Fruit fly (Drosophila melanogaster) whole organism, adult: ENCODE measurements around the gene CG33767.

Experiments used
- CG11617 ChIP-seq: fragments of 200-800 bp; sonication (Bioruptor generic); optimal IDR thresholded peaks from 2 replicates; lab custom pipeline; 2017; ENCODE audit warnings: mild to moderate bottlenecking, missing biosample characterization, missing genetic modification reagents, missing genetic modification characterization
- CG12768 ChIP-seq: fragments of 200-800 bp; sonication (Bioruptor generic); optimal IDR thresholded peaks from 2 replicates; lab custom pipeline; 2017; ENCODE audit warnings: missing biosample characterization, missing genetic modification characterization, mild to moderate bottlenecking, moderate library complexity, missing genetic modification reagents
- CG1620 ChIP-seq: fragments of 200-800 bp; sonication (Bioruptor generic); optimal IDR thresholded peaks from 2 replicates; lab custom pipeline; 2016; ENCODE audit warnings: missing biosample characterization, missing genetic modification characterization
- CG5204 ChIP-seq: fragments of 200-800 bp; sonication (Bioruptor generic); optimal IDR thresholded peaks from 2 replicates; lab custom pipeline; 2016; ENCODE audit warnings: missing biosample characterization, missing genetic modification characterization
- CG7045 ChIP-seq: fragments of 200-800 bp; sonication (Bioruptor generic); optimal IDR thresholded peaks from 2 replicates; lab custom pipeline; 2017; ENCODE audit warnings: missing biosample characterization, mild to moderate bottlenecking, missing genetic modification characterization
- Clk ChIP-seq: fragments of 200-800 bp; sonication (Bioruptor generic); optimal IDR thresholded peaks from 2 replicates; lab custom pipeline; 2017; ENCODE audit warnings: missing biosample characterization, missing genetic modification characterization
- Crg-1 ChIP-seq: fragments of 200-800 bp; sonication (Bioruptor generic); optimal IDR thresholded peaks from 2 replicates; lab custom pipeline; 2016; ENCODE audit warnings: missing biosample characterization, missing genetic modification characterization
- Hr96 ChIP-seq: fragments of 200-800 bp; sonication (Bioruptor generic); optimal IDR thresholded peaks from 2 replicates; lab custom pipeline; 2016; ENCODE audit warnings: missing biosample characterization, missing genetic modification characterization
- Mnt ChIP-seq: fragments of 200-800 bp; sonication (Bioruptor generic); optimal IDR thresholded peaks from 2 replicates; lab custom pipeline; 2016; ENCODE audit warnings: missing biosample characterization, mild to moderate bottlenecking, missing genetic modification characterization
- bab1 ChIP-seq: fragments of 200-800 bp; sonication (Bioruptor generic); optimal IDR thresholded peaks from 3 replicates; lab custom pipeline; 2019; ENCODE audit warnings: missing biosample characterization, mild to moderate bottlenecking, missing genetic modification characterization, moderate library complexity
- ovo ChIP-seq: fragments of 200-800 bp; sonication (Bioruptor generic); optimal IDR thresholded peaks from 2 replicates; lab custom pipeline; 2016; ENCODE audit warnings: missing biosample characterization, missing genetic modification characterization
- pad ChIP-seq: fragments of 200-800 bp; sonication (Bioruptor generic); optimal IDR thresholded peaks from 3 replicates; lab custom pipeline; 2017; ENCODE audit warnings: missing biosample characterization, missing genetic modification characterization, mild to moderate bottlenecking, moderate library complexity, missing genetic modification reagents
- tj ChIP-seq: fragments of 200-800 bp; sonication (Bioruptor generic); optimal IDR thresholded peaks from 3 replicates; lab custom pipeline; 2017; ENCODE audit warnings: missing biosample characterization, mild to moderate bottlenecking, missing genetic modification characterization, moderate library complexity
- toe ChIP-seq: fragments of 200-800 bp; sonication (Bioruptor generic); optimal IDR thresholded peaks from 2 replicates; lab custom pipeline; 2016; ENCODE audit warnings: missing biosample characterization, missing genetic modification characterization

DNA sequence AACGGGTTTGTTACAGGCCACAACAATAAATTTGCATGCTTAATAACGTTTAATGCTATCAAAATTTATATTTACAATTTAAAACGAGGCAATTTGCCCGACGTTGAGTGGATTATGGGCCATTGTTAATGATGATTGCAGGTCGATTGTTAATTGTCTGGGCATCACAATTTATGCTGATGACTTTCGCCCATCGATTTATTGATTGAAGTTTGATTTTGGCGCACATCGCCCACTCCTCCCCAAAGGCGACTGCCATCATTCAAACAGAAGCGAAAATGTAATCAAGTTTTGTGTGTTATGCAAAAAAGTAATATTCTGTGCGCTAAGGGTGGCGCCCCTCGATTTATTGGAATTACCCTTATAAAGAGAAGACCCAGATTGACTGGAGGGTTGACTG lies 39.0 kb upstream of the CG33767 start:
- no peak for TF ChIP-seq Mnt (GFP tag; lab: Kevin White, UChicago)
- TF ChIP-seq bab1 (GFP tag; lab: Kevin White, UChicago), result no peak
- no peak for TF ChIP-seq CG5204 (GFP tag; lab: Kevin White, UChicago)
- TF ChIP-seq Clk, result no peak
- no peak for TF ChIP-seq Crg-1 (GFP tag; lab: Kevin White, UChicago)
- TF ChIP-seq ovo, result no peak
- TF ChIP-seq CG1620 (GFP tag; lab: Kevin White, UChicago), result no peak
- TF ChIP-seq CG12768 (GFP tag; lab: Kevin White, UChicago), result no peak
- no peak for TF ChIP-seq Hr96 (GFP tag; lab: Kevin White, UChicago)
- no peak for TF ChIP-seq CG11617
- no peak for TF ChIP-seq tj (GFP tag; lab: Kevin White, UChicago)
- TF ChIP-seq CG7045 (GFP tag; lab: Kevin White, UChicago), result no peak
- no peak for TF ChIP-seq pad (GFP tag; lab: Kevin White, UChicago)
- no peak for TF ChIP-seq toe (GFP tag; lab: Kevin White, UChicago)
